Fruit fly (Drosophila melanogaster) whole organism: Measurements from ENCODE around the gene CG13047.

Source experiments
- EcR ChIP-seq, 2 experiments: fragments of >200 bp; optimal IDR thresholded peaks; 2 replicates each; lab custom pipeline; 2017; ENCODE audit warnings: missing biosample characterization in 2 of 2, missing genetic modification characterization in 2 of 2, missing genetic modification reagents in 2 of 2
- pan ChIP-seq: fragments of >200 bp; optimal IDR thresholded peaks from 2 replicates; lab custom pipeline; 2017

DNA sequence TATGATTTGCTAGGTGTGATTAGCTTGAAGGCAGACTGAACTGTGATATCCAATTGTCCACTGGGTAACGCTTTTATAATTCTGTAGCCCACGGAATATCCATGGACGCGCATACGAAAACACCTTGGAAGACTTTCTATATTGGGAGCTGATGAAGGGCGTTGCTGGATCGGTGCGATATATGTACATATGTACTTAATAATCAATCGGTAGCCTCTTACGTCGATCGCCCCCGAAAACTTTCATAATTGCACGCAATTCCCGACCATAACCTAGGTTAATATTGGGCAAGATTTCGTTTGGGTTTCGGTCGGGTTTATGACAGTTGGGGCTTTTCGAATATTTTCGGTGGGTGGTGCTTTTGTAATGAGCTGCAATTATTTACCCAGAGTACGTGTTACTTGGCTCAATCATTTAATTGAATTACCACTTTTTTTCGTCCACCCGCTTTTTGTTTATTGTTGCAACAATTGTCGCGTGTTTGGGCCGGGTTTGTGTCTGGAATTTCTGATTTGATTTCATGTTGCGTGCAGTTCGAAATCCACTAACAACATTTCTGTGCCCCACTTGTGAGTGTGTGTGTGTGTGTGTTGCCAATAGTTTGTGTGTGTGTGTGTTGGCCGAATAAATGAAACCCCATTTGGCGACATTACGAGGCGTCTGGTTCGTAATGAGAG lies 3.2 kb downstream of the CG13047 start, which contains the start of gene CG13049:
- TF ChIP-seq pan (lab: Kevin White, UChicago) (no peak), EcR (GFP tag; optimal IDR thresholded peaks at IDR 0.05; lab: Kevin White, UChicago) (no peak)
